Worm (Caenorhabditis elegans) whole organism, late embryonic: ENCODE results near the gene mca-3.

Experiments
- K02D7.2 ChIP-seq: sonication (generic microtip); optimal IDR thresholded peaks from 2 replicates; lab custom pipeline; 2017; ENCODE audit warnings: mild to moderate bottlenecking, missing genetic modification characterization, missing compliant biosample characterization
- T23F11.4 ChIP-seq: fragments of 200-800 bp; sonication (Bioruptor generic); optimal IDR thresholded peaks from 2 replicates; lab custom pipeline; 2018; ENCODE audit warnings: mild to moderate bottlenecking, missing genetic modification characterization, missing compliant biosample characterization
- elt-2 ChIP-seq: sonication (generic microtip); optimal IDR thresholded peaks from 2 replicates; lab custom pipeline; 2016; ENCODE audit warnings: missing genetic modification reagents, missing genetic modification characterization, missing compliant biosample characterization
- eyg-1 ChIP-seq: sonication (generic microtip); optimal IDR thresholded peaks from 2 replicates; lab custom pipeline; 2016; ENCODE audit warnings: missing genotype, missing genetic modification characterization, missing compliant biosample characterization
- gmeb-2 ChIP-seq: sonication (generic microtip); optimal IDR thresholded peaks from 2 replicates; lab custom pipeline; 2016; ENCODE audit warnings: missing genetic modification characterization, inconsistent platforms, missing compliant biosample characterization
- pat-9 ChIP-seq: fragments of 200-800 bp; sonication (Bioruptor generic); optimal IDR thresholded peaks from 2 replicates; lab custom pipeline; 2018; ENCODE audit warnings: mild to moderate bottlenecking, missing genetic modification characterization, moderate library complexity, missing compliant biosample characterization
- unc-3 ChIP-seq, 2 experiments: fragments of 200-800 bp in 1 of 2; sonication (Bioruptor generic) in 1 of 2; sonication (generic microtip) in 1 of 2; conservative IDR thresholded peaks in 1 of 2; optimal IDR thresholded peaks in 1 of 2; 2 replicates each; pipeline versions ENCODE4 v1.3.6 to Lab custom; 2016 to 2022; ENCODE audit warnings: missing compliant biosample characterization in 2 of 2, missing genetic modification characterization in 2 of 2, missing genetic modification reagents in 1 of 2
- zip-5 ChIP-seq: sonication (generic microtip); optimal IDR thresholded peaks from 2 replicates; lab custom pipeline; 2016; ENCODE audit warnings: missing genetic modification characterization, missing compliant biosample characterization
- ztf-16 ChIP-seq: sonication (generic microtip); optimal IDR thresholded peaks from 2 replicates; lab custom pipeline; 2017; ENCODE audit warnings: missing genetic modification characterization, missing compliant biosample characterization

ce11 chrIV:3136493-3136892, 3.5 kb upstream of the mca-3 start:
- TF ChIP-seq ztf-16 (no peak), T23F11.4 (GFP tag; lab: Kevin White, UChicago) (no peak), pat-9 (tag; lab: Kevin White, UChicago) (no peak), eyg-1 (tag; lab: Kevin White, UChicago) (no peak), zip-5 (tag; lab: Kevin White, UChicago) (no peak), unc-3 (GFP tag; conservative IDR thresholded peaks at IDR 0.05; lab: Robert Waterston, UW) (no peak), unc-3 (tag; optimal IDR thresholded peaks at IDR 0.05; lab: Kevin White, UChicago) (no peak), elt-2 (tag; lab: Kevin White, UChicago) (no peak), gmeb-2 (no peak), K02D7.2 (tag; lab: Kevin White, UChicago) (no peak)
